Fruit fly (Drosophila melanogaster) whole organism, embryonic: Measurements from ENCODE around the gene CG14352.

ENCODE experiments used
- Atf3 ChIP-seq: fragments of 200-800 bp; sonication (Bioruptor generic); optimal IDR thresholded peaks from 3 replicates; lab custom pipeline; 2016; ENCODE audit warnings: missing biosample characterization, missing genetic modification characterization
- Bgb ChIP-seq: fragments of 200-800 bp; sonication (Bioruptor generic); IDR thresholded peaks from 2 replicates; pipeline ENCODE4 v1.3.6; 2022; ENCODE audit warnings: missing biosample characterization, missing genetic modification characterization; ENCODE audit not compliant: partially characterized antibody
- CG10209 ChIP-seq: fragments of 200-800 bp; sonication (Bioruptor generic); optimal IDR thresholded peaks from 3 replicates; lab custom pipeline; 2017; ENCODE audit warnings: missing biosample characterization, mild to moderate bottlenecking, missing genetic modification characterization, missing genetic modification reagents
- CG10321 ChIP-seq: fragments of 200-800 bp; sonication (Bioruptor generic); IDR thresholded peaks from 2 replicates; pipeline ENCODE4 v1.3.6; 2022; ENCODE audit warnings: missing biosample characterization, missing genetic modification characterization
- CG10366 ChIP-seq: fragments of 200-800 bp; sonication (Bioruptor generic); IDR thresholded peaks from 2 replicates; pipeline ENCODE4 v1.3.6; 2022; ENCODE audit warnings: missing biosample characterization, missing genetic modification characterization
- CG11398 ChIP-seq: fragments of 200-800 bp; sonication (Bioruptor generic); optimal IDR thresholded peaks from 2 replicates; lab custom pipeline; 2016; ENCODE audit warnings: missing biosample characterization, missing genetic modification characterization
- CG12299 ChIP-seq: fragments of 200-800 bp; sonication (Bioruptor generic); optimal IDR thresholded peaks from 2 replicates; lab custom pipeline; 2018; ENCODE audit warnings: missing biosample characterization, mild to moderate bottlenecking, missing genetic modification characterization
- CG1233 ChIP-seq: fragments of 200-800 bp; sonication (Bioruptor generic); optimal IDR thresholded peaks from 4 replicates; lab custom pipeline; 2018; ENCODE audit warnings: missing biosample characterization, mild to moderate bottlenecking, missing genetic modification characterization
- CG13624 ChIP-seq: fragments of 200-800 bp; sonication (Bioruptor generic); optimal IDR thresholded peaks from 2 replicates; lab custom pipeline; 2016; ENCODE audit warnings: missing biosample characterization, missing genetic modification characterization
- CG14014 ChIP-seq: fragments of 200-800 bp; sonication (Bioruptor generic); IDR thresholded peaks from 2 replicates; pipeline ENCODE4 v1.3.6; 2022; ENCODE audit warnings: missing biosample characterization, missing genetic modification characterization
- CG14441 ChIP-seq: fragments of 200-800 bp; sonication (Bioruptor generic); IDR thresholded peaks from 2 replicates; pipeline ENCODE4 v1.3.6; 2022; ENCODE audit warnings: missing biosample characterization, missing genetic modification characterization
- CG15011 ChIP-seq: fragments of 200-800 bp; sonication (Bioruptor generic); optimal IDR thresholded peaks from 3 replicates; lab custom pipeline; 2018; ENCODE audit warnings: missing biosample characterization, mild to moderate bottlenecking, missing genetic modification characterization
- CG17359 ChIP-seq: fragments of 200-800 bp; sonication (Bioruptor generic); optimal IDR thresholded peaks from 3 replicates; lab custom pipeline; 2018; ENCODE audit warnings: missing biosample characterization, mild to moderate bottlenecking, missing genetic modification characterization, moderate library complexity
- CG17829 ChIP-seq: fragments of 200-800 bp; optimal IDR thresholded peaks from 2 replicates; lab custom pipeline; 2019; ENCODE audit warnings: missing biosample characterization, mild to moderate bottlenecking, missing genetic modification characterization, moderate library complexity
- CG31441 ChIP-seq: fragments of 200-800 bp; sonication (Bioruptor generic); IDR thresholded peaks from 2 replicates; pipeline ENCODE4 v1.3.6; 2022; ENCODE audit warnings: missing biosample characterization, missing genetic modification characterization
- CG3407 ChIP-seq: fragments of 200-800 bp; sonication (Bioruptor generic); optimal IDR thresholded peaks from 2 replicates; lab custom pipeline; 2018; ENCODE audit warnings: missing biosample characterization, mild to moderate bottlenecking, missing genetic modification characterization
- CG9817 ChIP-seq: fragments of 200-800 bp; sonication (Bioruptor generic); optimal IDR thresholded peaks from 2 replicates; lab custom pipeline; 2018; ENCODE audit warnings: missing biosample characterization, mild to moderate bottlenecking, missing genetic modification characterization, moderate library complexity
- Dad ChIP-seq: fragments of 200-800 bp; sonication (Bioruptor generic); optimal IDR thresholded peaks from 3 replicates; lab custom pipeline; 2016; ENCODE audit warnings: missing biosample characterization, missing genetic modification characterization
- Dip3 ChIP-seq: fragments of 200-800 bp; sonication (Bioruptor generic); optimal IDR thresholded peaks from 3 replicates; lab custom pipeline; 2016; ENCODE audit warnings: missing biosample characterization, missing genetic modification characterization
- Eip74EF ChIP-seq, 2 experiments: fragments of 200-800 bp in 1 of 2; fragments of >200 bp in 1 of 2; sonication (Bioruptor generic) in 1 of 2; optimal IDR thresholded peaks; 2 replicates each; lab custom pipeline; 2017 to 2019; ENCODE audit warnings: missing biosample characterization in 2 of 2, missing genetic modification characterization in 2 of 2, mild to moderate bottlenecking in 1 of 2, moderate library complexity in 1 of 2
- Fer2 ChIP-seq: fragments of 200-800 bp; sonication (Bioruptor generic); optimal IDR thresholded peaks from 2 replicates; lab custom pipeline; 2018; ENCODE audit warnings: missing biosample characterization, mild to moderate bottlenecking, missing genetic modification characterization, moderate library complexity
- HLH54F ChIP-seq: fragments of 200-800 bp; sonication (Bioruptor generic); optimal IDR thresholded peaks from 3 replicates; lab custom pipeline; 2016; ENCODE audit warnings: missing biosample characterization, missing genetic modification characterization
- Med ChIP-seq: fragments of 200-800 bp; sonication (Bioruptor generic); peaks from one replicate; lab custom pipeline; 2016; ENCODE audit warnings: missing biosample characterization, missing genetic modification characterization, mild to moderate bottlenecking, inconsistent platforms, moderate library complexity
- Nf-YA ChIP-seq: fragments of 200-800 bp; sonication (Bioruptor generic); IDR thresholded peaks from 2 replicates; pipeline ENCODE4 v1.3.6; 2022; ENCODE audit warnings: missing biosample characterization, missing genetic modification characterization
- Nf-YC ChIP-seq: fragments of 200-800 bp; optimal IDR thresholded peaks from 3 replicates; lab custom pipeline; 2019; ENCODE audit warnings: missing biosample characterization, mild to moderate bottlenecking, missing genetic modification characterization, moderate library complexity
- Oaz ChIP-seq: fragments of 200-800 bp; sonication (Bioruptor generic); IDR thresholded peaks from 2 replicates; pipeline ENCODE4 v1.3.6; 2022; ENCODE audit warnings: missing biosample characterization, missing genetic modification characterization
- Sox102F ChIP-seq: fragments of 200-800 bp; sonication (Bioruptor generic); optimal IDR thresholded peaks from 2 replicates; lab custom pipeline; 2018; ENCODE audit warnings: missing biosample characterization, mild to moderate bottlenecking, missing genetic modification characterization, moderate library complexity
- Spps ChIP-seq: fragments of 200-800 bp; sonication (Bioruptor generic); optimal IDR thresholded peaks from 2 replicates; lab custom pipeline; 2018; ENCODE audit warnings: missing biosample characterization, mild to moderate bottlenecking, missing genetic modification characterization
- Taf1 ChIP-seq: fragments of 200-800 bp; sonication (Bioruptor generic); IDR thresholded peaks from 2 replicates; pipeline ENCODE4 v1.3.6; 2022; ENCODE audit warnings: missing biosample characterization, missing genetic modification characterization
- Vsx1 ChIP-seq: fragments of 200-800 bp; sonication (Bioruptor generic); optimal IDR thresholded peaks from 2 replicates; lab custom pipeline; 2017; ENCODE audit warnings: missing biosample characterization, mild to moderate bottlenecking, missing genetic modification characterization, missing genetic modification reagents
- aop ChIP-seq: fragments of 200-800 bp; sonication (Bioruptor generic); IDR thresholded peaks from 2 replicates; pipeline ENCODE4 v1.3.6; 2022; ENCODE audit warnings: missing biosample characterization, missing genetic modification characterization
- crol ChIP-seq: fragments of 200-800 bp; sonication (Bioruptor generic); IDR thresholded peaks from 2 replicates; pipeline ENCODE4 v1.3.6; 2022; ENCODE audit warnings: missing biosample characterization, missing genetic modification characterization
- dm ChIP-seq: fragments of 200-800 bp; sonication (Bioruptor generic); optimal IDR thresholded peaks from 3 replicates; lab custom pipeline; 2016; ENCODE audit warnings: missing biosample characterization, missing genetic modification characterization
- dmrt11E ChIP-seq: fragments of 200-800 bp; sonication (Bioruptor generic); optimal IDR thresholded peaks from 3 replicates; lab custom pipeline; 2018; ENCODE audit warnings: missing biosample characterization, mild to moderate bottlenecking, missing genetic modification characterization, moderate library complexity
- dmrt99B ChIP-seq: fragments of 200-800 bp; sonication (Bioruptor generic); optimal IDR thresholded peaks from 2 replicates; lab custom pipeline; 2018; ENCODE audit warnings: missing biosample characterization, mild to moderate bottlenecking, missing genetic modification characterization, moderate library complexity
- hkb ChIP-seq, 2 experiments: fragments of 200-800 bp in 1 of 2; fragments of >200 bp in 1 of 2; sonication (Bioruptor generic) in 1 of 2; IDR thresholded peaks in 1 of 2; optimal IDR thresholded peaks in 1 of 2; 2 replicates each; pipeline versions ENCODE4 v1.3.6 to Lab custom; 2017 to 2022; ENCODE audit warnings: missing biosample characterization in 1 of 2, missing genetic modification characterization in 1 of 2
- klu ChIP-seq: fragments of 200-800 bp; sonication (Bioruptor generic); IDR thresholded peaks from 2 replicates; pipeline ENCODE4 v1.3.6; 2022; ENCODE audit warnings: missing biosample characterization, missing genetic modification characterization
- lab ChIP-seq: fragments of 200-800 bp; sonication (Bioruptor generic); optimal IDR thresholded peaks from 3 replicates; lab custom pipeline; 2017; ENCODE audit warnings: missing biosample characterization, missing genetic modification characterization, mild to moderate bottlenecking, moderate library complexity, missing genetic modification reagents
- lbe ChIP-seq: fragments of 200-800 bp; sonication (Bioruptor generic); optimal IDR thresholded peaks from 2 replicates; lab custom pipeline; 2016; ENCODE audit warnings: missing biosample characterization, mild to moderate bottlenecking, missing genetic modification characterization
- nau ChIP-seq: fragments of 200-800 bp; sonication (Bioruptor generic); optimal IDR thresholded peaks from 3 replicates; lab custom pipeline; 2017; ENCODE audit warnings: missing biosample characterization, mild to moderate bottlenecking, missing genetic modification characterization, missing genetic modification reagents
- nerfin-1 ChIP-seq: fragments of 200-800 bp; sonication (Bioruptor generic); optimal IDR thresholded peaks from 3 replicates; lab custom pipeline; 2019; ENCODE audit warnings: missing biosample characterization, mild to moderate bottlenecking, missing genetic modification characterization, moderate library complexity
- pnt ChIP-seq: fragments of 200-800 bp; sonication (Bioruptor generic); optimal IDR thresholded peaks from 3 replicates; lab custom pipeline; 2016; ENCODE audit warnings: missing biosample characterization, missing genetic modification characterization
- pum ChIP-seq: fragments of 200-800 bp; sonication (Bioruptor generic); optimal IDR thresholded peaks from 2 replicates; lab custom pipeline; 2016; ENCODE audit warnings: missing biosample characterization, missing genetic modification characterization
- slbo ChIP-seq: fragments of 200-800 bp; sonication (Bioruptor generic); IDR thresholded peaks from 2 replicates; pipeline ENCODE4 v1.3.6; 2022; ENCODE audit warnings: missing biosample characterization, missing genetic modification characterization
- sr ChIP-seq: fragments of 200-800 bp; sonication (Bioruptor generic); IDR thresholded peaks from 3 replicates; pipeline ENCODE4 v1.3.6; 2022; ENCODE audit warnings: missing biosample characterization, missing genetic modification characterization
- ssp ChIP-seq: fragments of 200-800 bp; sonication (Bioruptor generic); IDR thresholded peaks from 2 replicates; pipeline ENCODE4 v1.3.6; 2022; ENCODE audit warnings: missing biosample characterization, missing genetic modification characterization
- vnd ChIP-seq: fragments of 200-800 bp; sonication (Bioruptor generic); IDR thresholded peaks from 3 replicates; pipeline ENCODE4 v1.3.6; 2022; ENCODE audit warnings: missing biosample characterization, missing genetic modification characterization; ENCODE audit not compliant: partially characterized antibody
- wek ChIP-seq: fragments of 200-800 bp; sonication (Bioruptor generic); optimal IDR thresholded peaks from 3 replicates; lab custom pipeline; 2018; ENCODE audit warnings: missing biosample characterization, mild to moderate bottlenecking, missing genetic modification characterization, moderate library complexity

Gene CG14352

dm6 chr2L:1643252-1643864, 32.1 kb downstream of the CG14352 start (continued):
- peak; percentile 94 for TF ChIP-seq Nf-YC (tag; lab: Kevin White, UChicago)
- peak; percentile 89 for TF ChIP-seq pum (GFP tag; lab: Kevin White, UChicago)
- TF ChIP-seq CG3407 (GFP tag; lab: Kevin White, UChicago): peak; percentile 94
- TF ChIP-seq Spps (tag; lab: Kevin White, UChicago): peak; percentile 87
- peak; percentile 88 for TF ChIP-seq HLH54F (GFP tag; lab: Kevin White, UChicago)
- peak in 1 of 2 experiments; percentile 97 for TF ChIP-seq Eip74EF (GFP tag; optimal IDR thresholded peaks at IDR 0.05; lab: Kevin White, UChicago)
- TF ChIP-seq dmrt11E: peak; percentile 67
- TF ChIP-seq Atf3 (GFP tag; lab: Kevin White, UChicago): peak; percentile 78
- peak; percentile 93 for TF ChIP-seq CG13624 (GFP tag; lab: Kevin White, UChicago)
- TF ChIP-seq CG10366 (GFP tag; lab: Robert Waterston, UW): peak; percentile 96
- no peak for TF ChIP-seq vnd (GFP tag; lab: Robert Waterston, UW)

dm6 chr2L:1644378-1644777, 33.2 kb downstream of the CG14352 start:
- no peak for TF ChIP-seq Fer2 (tag; lab: Kevin White, UChicago)
- TF ChIP-seq nerfin-1 (tag; lab: Kevin White, UChicago): no peak
- no peak for TF ChIP-seq wek (GFP tag; lab: Kevin White, UChicago)
- peak; percentile 50 for TF ChIP-seq CG10321 (GFP tag; lab: Robert Waterston, UW)
- no peak for TF ChIP-seq hkb (optimal IDR thresholded peaks at IDR 0.05; lab: Kevin White, UChicago)
- TF ChIP-seq hkb (GFP tag; IDR thresholded peaks at IDR 0.05; lab: Robert Waterston, UW): no peak
- 0 out of 2 replicates have a peak, but pooled peaks have one; percentile 11 for TF ChIP-seq CG14014 (GFP tag; lab: Robert Waterston, UW)
- no peak for TF ChIP-seq CG17829
- no peak for TF ChIP-seq CG14441
- TF ChIP-seq CG10209 (GFP tag; lab: Kevin White, UChicago): no peak
- TF ChIP-seq Taf1 (GFP tag; lab: Robert Waterston, UW): 0 out of 2 replicates have a peak, but pooled peaks have one; percentile 7
- no peak for TF ChIP-seq Oaz (GFP tag; lab: Robert Waterston, UW)
- no peak for TF ChIP-seq Bgb
- TF ChIP-seq dm: no peak
- no peak for TF ChIP-seq CG9817 (tag; lab: Kevin White, UChicago)
- TF ChIP-seq klu (GFP tag; lab: Robert Waterston, UW): no peak
- no peak for TF ChIP-seq CG12299 (tag; lab: Kevin White, UChicago)
- TF ChIP-seq pnt (GFP tag; lab: Kevin White, UChicago): no peak
- TF ChIP-seq lbe (GFP tag; lab: Kevin White, UChicago): peak; percentile 16
- no peak for TF ChIP-seq HLH54F (GFP tag; lab: Kevin White, UChicago)
- no peak for TF ChIP-seq Sox102F
- TF ChIP-seq CG11398 (GFP tag; lab: Kevin White, UChicago): no peak
- no peak for TF ChIP-seq ssp
- no peak for TF ChIP-seq Vsx1 (GFP tag; lab: Kevin White, UChicago)
- no peak for TF ChIP-seq nau
- TF ChIP-seq aop: no peak
- TF ChIP-seq, all 482 proteins: peak for 4

- TF ChIP-seq Nf-YA (0 out of 2 replicates have a peak, but pooled peaks have one; percentile 12), crol (GFP tag; lab: Robert Waterston, UW) (peak; percentile 58), CG17359 (tag; lab: Kevin White, UChicago) (no peak), CG1233 (no peak), vnd (GFP tag; lab: Robert Waterston, UW) (no peak), CG15011 (GFP tag; lab: Kevin White, UChicago) (no peak), Med (GFP tag; lab: Kevin White, UChicago) (peak; percentile 71), sr (GFP tag; lab: Robert Waterston, UW) (no peak), slbo (GFP tag; lab: Robert Waterston, UW) (peak; percentile 17; the same call in 1 of the 2 replicates), CG31441 (no peak), Dip3 (GFP tag; lab: Kevin White, UChicago) (no peak), dmrt99B (no peak), Dad (GFP tag; lab: Kevin White, UChicago) (no peak), lab (GFP tag; lab: Kevin White, UChicago) (no peak)
These were observed 34.1 kb downstream of the CG14352 start for dm6 chr2L:1645328-1645727.
